Worm (Caenorhabditis elegans): ENCODE results near the gene Y105C5B.17.

- no peak for TF ChIP-seq ces-1 (GFP tag; optimal IDR thresholded peaks at IDR 0.05)
- no peak for TF ChIP-seq lin-15B (tag; optimal IDR thresholded peaks at IDR 0.05)
- TF ChIP-seq lin-1 (GFP tag; IDR thresholded peaks at IDR 0.05): no peak
- TF ChIP-seq nhr-237 (tag; optimal IDR thresholded peaks at IDR 0.05): no peak
- TF ChIP-seq Y5F2A.4 (GFP tag; optimal IDR thresholded peaks at IDR 0.05): no peak
- no peak for TF ChIP-seq ZK546.5 (tag; optimal IDR thresholded peaks at IDR 0.05)
- TF ChIP-seq R02D3.7 (tag; optimal IDR thresholded peaks at IDR 0.05): no peak
- TF ChIP-seq spr-1 (tag; optimal IDR thresholded peaks at IDR 0.05): no peak
- TF ChIP-seq nhr-28 (tag; optimal IDR thresholded peaks at IDR 0.05): no peak
- no peak for TF ChIP-seq T26A8.4 (GFP tag; IDR thresholded peaks at IDR 0.05)
- TF ChIP-seq mxl-2 (GFP tag; conservative IDR thresholded peaks at IDR 0.05): no peak
Observed at ce11 chrIV:15926746-15927145, 36.2 kb upstream of the Y105C5B.17 start, which contains the start of gene Y105C5B.8.

Data from whole organism, L4 larva.